Fruit fly (Drosophila melanogaster) whole organism, embryonic: Measurements from ENCODE around the gene a10.

ENCODE experiments used
- Bgb ChIP-seq: fragments of 200-800 bp; sonication (Bioruptor generic); IDR thresholded peaks from 2 replicates; pipeline ENCODE4 v1.3.6; 2022; ENCODE audit warnings: missing biosample characterization, missing genetic modification characterization; ENCODE audit not compliant: partially characterized antibody
- CG11504 ChIP-seq: fragments of 200-800 bp; sonication (Bioruptor generic); optimal IDR thresholded peaks from 3 replicates; lab custom pipeline; 2019; ENCODE audit warnings: missing biosample characterization, mild to moderate bottlenecking, missing genetic modification characterization, moderate library complexity
- CG11560 ChIP-seq: fragments of 200-800 bp; sonication (Bioruptor generic); IDR thresholded peaks from 3 replicates; pipeline ENCODE4 v1.3.6; 2022; ENCODE audit warnings: missing biosample characterization, missing genetic modification characterization
- CG14667 ChIP-seq: fragments of 200-800 bp; sonication (Bioruptor generic); IDR thresholded peaks from 2 replicates; pipeline ENCODE4 v1.3.6; 2022; ENCODE audit warnings: missing biosample characterization, missing genetic modification characterization
- CG15479 ChIP-seq: fragments of 200-800 bp; sonication (Bioruptor generic); optimal IDR thresholded peaks from 3 replicates; lab custom pipeline; 2019; ENCODE audit warnings: missing biosample characterization, mild to moderate bottlenecking, missing genetic modification characterization, moderate library complexity
- CG17359 ChIP-seq: fragments of 200-800 bp; sonication (Bioruptor generic); optimal IDR thresholded peaks from 3 replicates; lab custom pipeline; 2018; ENCODE audit warnings: missing biosample characterization, mild to moderate bottlenecking, missing genetic modification characterization, moderate library complexity
- CG34376 ChIP-seq: fragments of 200-800 bp; sonication (Bioruptor generic); optimal IDR thresholded peaks from 2 replicates; lab custom pipeline; 2018; ENCODE audit warnings: missing biosample characterization, mild to moderate bottlenecking, missing genetic modification characterization
- CG4360 ChIP-seq: fragments of 200-800 bp; sonication (Bioruptor generic); IDR thresholded peaks from 2 replicates; pipeline ENCODE4 v1.3.6; 2022; ENCODE audit warnings: missing biosample characterization, missing genetic modification characterization
- CG4707 ChIP-seq: fragments of 200-800 bp; sonication (Bioruptor generic); optimal IDR thresholded peaks from 2 replicates; lab custom pipeline; 2018; ENCODE audit warnings: missing biosample characterization, mild to moderate bottlenecking, missing genetic modification characterization, moderate library complexity
- CG5953 ChIP-seq: fragments of 200-800 bp; sonication (Bioruptor generic); IDR thresholded peaks from 2 replicates; pipeline ENCODE4 v1.3.6; 2022; ENCODE audit warnings: missing biosample characterization, missing genetic modification characterization
- CG7839 ChIP-seq: fragments of 200-800 bp; sonication (Bioruptor generic); optimal IDR thresholded peaks from 3 replicates; lab custom pipeline; 2018; ENCODE audit warnings: missing biosample characterization, mild to moderate bottlenecking, missing genetic modification characterization, moderate library complexity
- CG8388 ChIP-seq: fragments of 200-800 bp; sonication (Bioruptor generic); optimal IDR thresholded peaks from 2 replicates; lab custom pipeline; 2019; ENCODE audit warnings: missing biosample characterization, mild to moderate bottlenecking, missing genetic modification characterization, moderate library complexity
- CG8924 ChIP-seq: fragments of 200-800 bp; optimal IDR thresholded peaks from 3 replicates; lab custom pipeline; 2019; ENCODE audit warnings: missing biosample characterization, mild to moderate bottlenecking, missing genetic modification characterization, moderate library complexity
- CG9727 ChIP-seq: fragments of 200-800 bp; sonication (Bioruptor generic); optimal IDR thresholded peaks from 3 replicates; lab custom pipeline; 2017; ENCODE audit warnings: missing biosample characterization, mild to moderate bottlenecking, missing genetic modification characterization
- Dll ChIP-seq: fragments of 200-800 bp; sonication (Bioruptor generic); IDR thresholded peaks from 4 replicates; pipeline ENCODE4 v1.3.6; 2022; ENCODE audit warnings: missing biosample characterization, missing genetic modification characterization; ENCODE audit not compliant: partially characterized antibody
- Drgx ChIP-seq: fragments of 200-800 bp; sonication (Bioruptor generic); IDR thresholded peaks from 2 replicates; pipeline ENCODE4 v1.3.6; 2022; ENCODE audit warnings: missing biosample characterization, missing genetic modification characterization
- Elba2 ChIP-seq: fragments of 200-800 bp; sonication (Bioruptor generic); optimal IDR thresholded peaks from 3 replicates; lab custom pipeline; 2016; ENCODE audit warnings: missing biosample characterization, missing genetic modification characterization
- Ets65A ChIP-seq: fragments of 200-800 bp; sonication (Bioruptor generic); peaks from one replicate; lab custom pipeline; 2016; ENCODE audit warnings: missing biosample characterization, missing genetic modification characterization
- Fer2 ChIP-seq: fragments of 200-800 bp; sonication (Bioruptor generic); optimal IDR thresholded peaks from 2 replicates; lab custom pipeline; 2018; ENCODE audit warnings: missing biosample characterization, mild to moderate bottlenecking, missing genetic modification characterization, moderate library complexity
- Hmr ChIP-seq: fragments of 200-800 bp; sonication (Bioruptor generic); optimal IDR thresholded peaks from 3 replicates; lab custom pipeline; 2017; ENCODE audit warnings: mild to moderate bottlenecking, missing biosample characterization, missing genetic modification reagents, missing genetic modification characterization
- Hsf ChIP-seq: fragments of 200-800 bp; sonication (Bioruptor generic); optimal IDR thresholded peaks from 3 replicates; lab custom pipeline; 2016; ENCODE audit warnings: missing biosample characterization, missing genetic modification characterization
- Poxn ChIP-seq: fragments of 200-800 bp; sonication (Bioruptor generic); IDR thresholded peaks from 2 replicates; pipeline ENCODE4 v1.3.6; 2022; ENCODE audit warnings: missing biosample characterization, missing genetic modification characterization
- Spps ChIP-seq: fragments of 200-800 bp; sonication (Bioruptor generic); optimal IDR thresholded peaks from 2 replicates; lab custom pipeline; 2018; ENCODE audit warnings: missing biosample characterization, mild to moderate bottlenecking, missing genetic modification characterization
- Trl ChIP-seq, 3 experiments: fragments of >200 bp in 2 of 3; fragments of 200-800 bp in 1 of 3; sonication (Bioruptor generic) in 1 of 3; optimal IDR thresholded peaks; 2 replicates in 1 of 3; 3 replicates in 2 of 3; lab custom pipeline; 2016 to 2017; ENCODE audit warnings: missing biosample characterization in 1 of 3, missing genetic modification characterization in 1 of 3
- al ChIP-seq: fragments of 200-800 bp; sonication (Bioruptor generic); IDR thresholded peaks from 2 replicates; pipeline ENCODE4 v1.3.6; 2022; ENCODE audit warnings: missing biosample characterization, missing genetic modification characterization
- ap ChIP-seq: fragments of 200-800 bp; sonication (Bioruptor generic); IDR thresholded peaks from 2 replicates; pipeline ENCODE4 v1.3.6; 2022; ENCODE audit warnings: missing biosample characterization, missing genetic modification characterization
- bsh ChIP-seq, 2 experiments: fragments of 200-800 bp; sonication (Bioruptor generic); optimal IDR thresholded peaks; 2 replicates each; lab custom pipeline; 2017 to 2018; ENCODE audit warnings: mild to moderate bottlenecking in 2 of 2, missing biosample characterization in 2 of 2, missing genetic modification characterization in 2 of 2, moderate library complexity in 1 of 2
- caup ChIP-seq: fragments of 200-800 bp; sonication (Bioruptor generic); optimal IDR thresholded peaks from 3 replicates; lab custom pipeline; 2017; ENCODE audit warnings: missing biosample characterization, mild to moderate bottlenecking, missing genetic modification characterization, moderate library complexity; ENCODE audit not compliant: severe bottlenecking
- corto ChIP-seq: fragments of 200-800 bp; sonication (Bioruptor generic); optimal IDR thresholded peaks from 2 replicates; lab custom pipeline; 2016; ENCODE audit warnings: missing biosample characterization, mild to moderate bottlenecking, missing genetic modification characterization, moderate library complexity
- crol ChIP-seq: fragments of 200-800 bp; sonication (Bioruptor generic); IDR thresholded peaks from 2 replicates; pipeline ENCODE4 v1.3.6; 2022; ENCODE audit warnings: missing biosample characterization, missing genetic modification characterization
- dmrt11E ChIP-seq: fragments of 200-800 bp; sonication (Bioruptor generic); optimal IDR thresholded peaks from 3 replicates; lab custom pipeline; 2018; ENCODE audit warnings: missing biosample characterization, mild to moderate bottlenecking, missing genetic modification characterization, moderate library complexity
- esg ChIP-seq: fragments of 200-800 bp; sonication (Bioruptor generic); conservative IDR thresholded peaks from 2 replicates; pipeline ENCODE4 v1.3.6; 2022; ENCODE audit warnings: missing biosample characterization, missing genetic modification characterization
- fd3F ChIP-seq: fragments of 200-800 bp; sonication (Bioruptor generic); optimal IDR thresholded peaks from 2 replicates; lab custom pipeline; 2018; ENCODE audit warnings: missing biosample characterization, mild to moderate bottlenecking, missing genetic modification characterization, moderate library complexity
- fru ChIP-seq: fragments of >200 bp; optimal IDR thresholded peaks from 2 replicates; lab custom pipeline; 2017
- gsb ChIP-seq: fragments of 200-800 bp; sonication (Bioruptor generic); IDR thresholded peaks from 2 replicates; pipeline ENCODE4 v1.3.6; 2022; ENCODE audit warnings: missing biosample characterization, missing genetic modification characterization
- gt ChIP-seq: fragments of 200-800 bp; sonication (Bioruptor generic); IDR thresholded peaks from 2 replicates; pipeline ENCODE4 v1.3.6; 2022; ENCODE audit warnings: missing biosample characterization, missing genetic modification characterization
- knrl ChIP-seq: fragments of 200-800 bp; sonication (Bioruptor generic); IDR thresholded peaks from 3 replicates; pipeline ENCODE4 v1.3.6; 2022; ENCODE audit warnings: missing biosample characterization, missing genetic modification characterization; ENCODE audit not compliant: partially characterized antibody
- pfk ChIP-seq: fragments of 200-800 bp; sonication (Bioruptor generic); optimal IDR thresholded peaks from 2 replicates; lab custom pipeline; 2018; ENCODE audit warnings: missing biosample characterization, mild to moderate bottlenecking, missing genetic modification characterization, moderate library complexity
- prd ChIP-seq, 3 experiments: fragments of >200 bp in 2 of 3; fragments of 200-800 bp in 1 of 3; sonication (Bioruptor generic) in 1 of 3; optimal IDR thresholded peaks in 2 of 3; IDR thresholded peaks in 1 of 3; 2 replicates in 2 of 3; 3 replicates in 1 of 3; pipeline versions ENCODE4 v1.3.6 to Lab custom; 2017 to 2022; ENCODE audit warnings: missing biosample characterization in 1 of 3, missing genetic modification characterization in 1 of 3
- ranshi ChIP-seq: fragments of 200-800 bp; sonication (Bioruptor generic); IDR thresholded peaks from 2 replicates; pipeline ENCODE4 v1.3.6; 2022; ENCODE audit warnings: missing biosample characterization, missing genetic modification characterization
- ro ChIP-seq: fragments of 200-800 bp; sonication (Bioruptor generic); IDR thresholded peaks from 2 replicates; pipeline ENCODE4 v1.3.6; 2022; ENCODE audit warnings: missing biosample characterization, missing genetic modification characterization
- sisA ChIP-seq: fragments of 200-800 bp; sonication (Bioruptor generic); IDR thresholded peaks from 2 replicates; pipeline ENCODE4 v1.3.6; 2022; ENCODE audit warnings: missing biosample characterization, missing genetic modification characterization
- tio ChIP-seq: fragments of 200-800 bp; sonication (Bioruptor generic); optimal IDR thresholded peaks from 2 replicates; lab custom pipeline; 2017; ENCODE audit warnings: missing biosample characterization, missing genetic modification characterization, inconsistent platforms
- usp ChIP-seq: fragments of >200 bp; optimal IDR thresholded peaks from 2 replicates; lab custom pipeline; 2017; ENCODE audit warnings: missing biosample characterization, missing genetic modification characterization
- wek ChIP-seq: fragments of 200-800 bp; sonication (Bioruptor generic); optimal IDR thresholded peaks from 3 replicates; lab custom pipeline; 2018; ENCODE audit warnings: missing biosample characterization, mild to moderate bottlenecking, missing genetic modification characterization, moderate library complexity
- zen ChIP-seq: fragments of 200-800 bp; sonication (Bioruptor generic); optimal IDR thresholded peaks from 3 replicates; lab custom pipeline; 2018; ENCODE audit warnings: missing biosample characterization, mild to moderate bottlenecking, missing genetic modification characterization, moderate library complexity
- zfh1 ChIP-seq: fragments of 200-800 bp; sonication (Bioruptor generic); IDR thresholded peaks from 3 replicates; pipeline ENCODE4 v1.3.6; 2022; ENCODE audit warnings: missing biosample characterization, missing genetic modification characterization

Gene a10

DNA sequence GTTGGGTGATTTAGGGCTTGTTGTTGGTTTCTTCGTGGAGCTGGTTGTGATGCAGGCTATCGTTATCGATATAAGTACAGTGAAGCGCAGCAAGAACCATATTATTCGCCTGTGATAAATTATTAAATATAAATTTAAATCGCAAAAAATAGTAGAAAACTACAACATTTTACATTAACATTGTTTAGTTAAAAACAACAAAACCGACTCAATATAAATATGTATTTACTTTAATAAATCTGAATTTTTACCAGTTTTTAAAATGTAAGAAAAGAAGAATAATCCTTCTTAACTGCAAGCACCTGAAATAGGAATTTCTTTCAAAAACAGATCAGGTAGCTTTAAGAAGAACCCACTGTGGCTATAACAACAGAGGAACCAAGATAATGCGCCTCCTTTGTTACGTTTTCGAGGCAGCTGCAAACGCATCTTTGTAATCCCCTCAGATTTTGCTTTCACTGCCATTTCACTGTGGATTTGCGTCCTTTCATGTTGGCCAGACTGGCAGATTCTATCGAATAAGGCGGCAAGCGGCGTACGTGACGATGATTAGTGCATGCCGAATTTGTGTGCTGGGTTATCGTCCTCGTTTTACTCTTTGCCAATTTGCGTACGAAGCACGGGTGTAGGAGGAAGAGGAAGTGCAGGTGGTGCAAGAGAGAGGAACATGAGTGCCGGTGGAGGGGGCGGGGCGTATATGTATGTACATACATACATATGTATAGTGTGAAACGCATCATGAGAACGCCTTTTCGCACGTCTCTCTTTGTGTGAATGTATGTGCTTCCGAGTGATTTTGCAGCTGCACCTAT, 12.8 kb downstream of the a10 start (continued):
- TF ChIP-seq corto (peak; percentile 5), Bgb (GFP tag; lab: Robert Waterston, UW) (0 out of 2 replicates have a peak, but pooled peaks have one; percentile 25), CG11560 (no peak), al (0 out of 2 replicates have a peak, but pooled peaks have one; percentile 15), gt (GFP tag; lab: Robert Waterston, UW) (no peak), CG14667 (GFP tag; lab: Robert Waterston, UW) (no peak), knrl (no peak), tio (no peak), zfh1 (GFP tag; lab: Robert Waterston, UW) (0 out of 3 replicates have a peak, but pooled peaks have one; percentile 36), ap (GFP tag; lab: Robert Waterston, UW) (no peak), CG17359 (tag; lab: Kevin White, UChicago) (no peak), ranshi (GFP tag; lab: Robert Waterston, UW) (0 out of 2 replicates have a peak, but pooled peaks have one; percentile 24), caup (GFP tag; lab: Kevin White, UChicago) (no peak), CG5953 (GFP tag; lab: Robert Waterston, UW) (0 out of 2 replicates have a peak, but pooled peaks have one; percentile 1), CG4360 (GFP tag; lab: Robert Waterston, UW) (peak; percentile 4; the same call in 1 of the 2 replicates), bsh (GFP tag; optimal IDR thresholded peaks at IDR 0.05; lab: Kevin White, UChicago) (peak in 1 of 2 experiments; percentile 34), Ets65A (GFP tag; lab: Kevin White, UChicago) (peak; percentile 57), CG7839 (tag; lab: Kevin White, UChicago) (peak; percentile 38), CG34376 (GFP tag; lab: Kevin White, UChicago) (no peak), CG4707 (GFP tag; lab: Kevin White, UChicago) (no peak), CG9727 (no peak), crol (GFP tag; lab: Robert Waterston, UW) (peak; percentile 76), ro (GFP tag; lab: Robert Waterston, UW) (no peak), pfk (GFP tag; lab: Kevin White, UChicago) (no peak), Poxn (GFP tag; lab: Robert Waterston, UW) (no peak), usp (no peak), CG11504 (tag; lab: Kevin White, UChicago) (peak; percentile 26), Hmr (GFP tag; lab: Kevin White, UChicago) (no peak), prd (optimal IDR thresholded peaks at IDR 0.05; lab: Kevin White, UChicago) (no peak), prd (GFP tag; IDR thresholded peaks at IDR 0.05; lab: Robert Waterston, UW) (no peak), Elba2 (GFP tag; lab: Kevin White, UChicago) (peak; percentile 46), fru (lab: Kevin White, UChicago) (no peak), Dll (no peak), Spps (tag; lab: Kevin White, UChicago) (no peak), wek (GFP tag; lab: Kevin White, UChicago) (no peak), gsb (GFP tag; lab: Robert Waterston, UW) (0 out of 2 replicates have a peak, but pooled peaks have one; percentile 0), Hsf (no peak), Trl (optimal IDR thresholded peaks at IDR 0.05; lab: Kevin White, UChicago) (peak; percentile 6 to 10), Trl (GFP tag; optimal IDR thresholded peaks at IDR 0.05; lab: Kevin White, UChicago) (no peak), CG8924 (tag; lab: Kevin White, UChicago) (no peak), Drgx (GFP tag; lab: Robert Waterston, UW) (peak; percentile 36; the same call in 1 of the 2 replicates), sisA (peak; percentile 8; the same call in 1 of the 2 replicates), CG15479 (GFP tag; lab: Kevin White, UChicago) (peak; percentile 97), esg (no peak), CG8388 (GFP tag; lab: Kevin White, UChicago) (peak; percentile 39), dmrt11E (no peak), zen (tag; lab: Kevin White, UChicago) (peak; percentile 63), Fer2 (no peak), fd3F (GFP tag; lab: Kevin White, UChicago) (no peak)
